Worm (Caenorhabditis elegans): ENCODE data around the gene srg-11.
A peak's percentile ranks its signal among the peaks of the same experiment; 100 is the strongest.

Gene srg-11

ce11 chrIII:4666753-4667400 is 12.9 kb upstream of the srg-11 start (continued):
- TF ChIP-seq ZK337.2 (GFP tag; IDR thresholded peaks at IDR 0.05) (no peak), F26F4.8 (GFP tag; conservative IDR thresholded peaks at IDR 0.05) (no peak), zip-2 (tag; optimal IDR thresholded peaks at IDR 0.05) (no peak), mxl-2 (GFP tag; conservative IDR thresholded peaks at IDR 0.05) (no peak), lin-1 (GFP tag; IDR thresholded peaks at IDR 0.05) (no peak), cey-2 (tag; optimal IDR thresholded peaks at IDR 0.05; ENCODE audit: borderline replicate concordance, insufficient read depth) (no peak), D1046.2 (GFP tag; IDR thresholded peaks at IDR 0.05) (no peak), zip-11 (GFP tag; IDR thresholded peaks at IDR 0.05) (no peak), hlh-30 (tag; optimal IDR thresholded peaks at IDR 0.05; ENCODE audit: insufficient read depth) (peak; percentile 46), Y5F2A.4 (GFP tag; optimal IDR thresholded peaks at IDR 0.05) (no peak), mep-1 (tag; optimal IDR thresholded peaks at IDR 0.05) (peak; percentile 59), mxl-3 (GFP tag; optimal IDR thresholded peaks at IDR 0.05) (peak; percentile 22), ama-1 (optimal IDR thresholded peaks at IDR 0.05) (no peak), ceh-82 (tag; optimal IDR thresholded peaks at IDR 0.05) (no peak), nhr-76 (tag; optimal IDR thresholded peaks at IDR 0.05) (no peak), nhr-6 (tag; optimal IDR thresholded peaks at IDR 0.05) (no peak), mdl-1 (tag; optimal IDR thresholded peaks at IDR 0.05) (peak; percentile 26 to 78), daf-8 (GFP tag; IDR thresholded peaks at IDR 0.05) (no peak), nhr-11 (tag; optimal IDR thresholded peaks at IDR 0.05) (peak; percentile 19), egl-27 (tag; optimal IDR thresholded peaks at IDR 0.05) (no peak), nhr-102 (tag; optimal IDR thresholded peaks at IDR 0.05) (no peak), nhr-10 (tag; optimal IDR thresholded peaks at IDR 0.05) (no peak), F49E8.2 (tag; optimal IDR thresholded peaks at IDR 0.05; ENCODE audit: borderline replicate concordance) (no peak), ceh-62 (tag; optimal IDR thresholded peaks at IDR 0.05) (no peak), hif-1 (tag; optimal IDR thresholded peaks at IDR 0.05) (no peak), duxl-1 (tag; optimal IDR thresholded peaks at IDR 0.05; ENCODE audit: poor library complexity) (no peak), lir-3 (tag; optimal IDR thresholded peaks at IDR 0.05) (no peak), tag-97 (GFP tag; IDR thresholded peaks at IDR 0.05) (no peak), ctbp-1 (GFP tag; IDR thresholded peaks at IDR 0.05) (no peak), zfp-2 (tag; optimal IDR thresholded peaks at IDR 0.05) (no peak), nhr-237 (tag; optimal IDR thresholded peaks at IDR 0.05) (no peak), nhr-25 (tag; optimal IDR thresholded peaks at IDR 0.05; ENCODE audit: borderline replicate concordance, insufficient read depth) (peak; percentile 66), ZK546.5 (tag; optimal IDR thresholded peaks at IDR 0.05) (no peak), T20F7.1 (GFP tag; optimal IDR thresholded peaks at IDR 0.05) (no peak), pqm-1 (tag; optimal IDR thresholded peaks at IDR 0.05) (no peak), F37D6.2 (tag; optimal IDR thresholded peaks at IDR 0.05) (no peak), R02D3.7 (tag; optimal IDR thresholded peaks at IDR 0.05) (no peak), lin-15B (tag; optimal IDR thresholded peaks at IDR 0.05) (no peak), php-3 (GFP tag; IDR thresholded peaks at IDR 0.05) (no peak), lsy-2 (tag; optimal IDR thresholded peaks at IDR 0.05) (no peak), snpc-4 (tag; optimal IDR thresholded peaks at IDR 0.05) (no peak), hmg-1.1 (GFP tag; IDR thresholded peaks at IDR 0.05) (peak; percentile 62; the same call in 1 of the 2 replicates), nhr-77 (tag; optimal IDR thresholded peaks at IDR 0.05) (no peak), ceh-44 (GFP tag; IDR thresholded peaks at IDR 0.05) (no peak), set-16 (GFP tag; IDR thresholded peaks at IDR 0.05) (peak; percentile 63), rbr-2 (tag; optimal IDR thresholded peaks at IDR 0.05) (peak; percentile 70), nhr-111 (GFP tag; optimal IDR thresholded peaks at IDR 0.05) (no peak), vab-7 (GFP tag; IDR thresholded peaks at IDR 0.05) (no peak; the same call in 1 of the 2 replicates), saeg-2 (GFP tag; IDR thresholded peaks at IDR 0.05) (no peak), aly-2 (tag; optimal IDR thresholded peaks at IDR 0.05) (no peak), dpl-1 (GFP tag; optimal IDR thresholded peaks at IDR 0.05) (no peak)

Measured in whole organism, L4 larva.